Fruit fly (Drosophila melanogaster) whole organism, embryonic: ENCODE measurements around the gene Rpn9.

ENCODE experiments used
- ATbp ChIP-seq: fragments of 200-800 bp; sonication (Bioruptor generic); optimal IDR thresholded peaks from 2 replicates; lab custom pipeline; 2017; ENCODE audit warnings: missing biosample characterization, mild to moderate bottlenecking, missing genetic modification characterization, missing genetic modification reagents
- Atf3 ChIP-seq: fragments of 200-800 bp; sonication (Bioruptor generic); optimal IDR thresholded peaks from 3 replicates; lab custom pipeline; 2016; ENCODE audit warnings: missing biosample characterization, missing genetic modification characterization
- BEAF-32 ChIP-seq: fragments of 200-800 bp; sonication (Bioruptor generic); optimal IDR thresholded peaks from 3 replicates; lab custom pipeline; 2017; ENCODE audit warnings: missing biosample characterization, missing genetic modification characterization, mild to moderate bottlenecking, moderate library complexity, missing genetic modification reagents
- BtbVII ChIP-seq: fragments of 200-800 bp; sonication (Bioruptor generic); optimal IDR thresholded peaks from 3 replicates; lab custom pipeline; 2017; ENCODE audit warnings: missing biosample characterization, mild to moderate bottlenecking, missing genetic modification characterization
- CG10321 ChIP-seq: fragments of 200-800 bp; sonication (Bioruptor generic); IDR thresholded peaks from 2 replicates; pipeline ENCODE4 v1.3.6; 2022; ENCODE audit warnings: missing biosample characterization, missing genetic modification characterization
- CG12155 ChIP-seq: fragments of 200-800 bp; sonication (Bioruptor generic); optimal IDR thresholded peaks from 3 replicates; lab custom pipeline; 2016; ENCODE audit warnings: missing biosample characterization, missing genetic modification characterization
- CG1233 ChIP-seq: fragments of 200-800 bp; sonication (Bioruptor generic); optimal IDR thresholded peaks from 4 replicates; lab custom pipeline; 2018; ENCODE audit warnings: missing biosample characterization, mild to moderate bottlenecking, missing genetic modification characterization
- CG12769 ChIP-seq: fragments of 200-800 bp; sonication (Bioruptor generic); optimal IDR thresholded peaks from 2 replicates; lab custom pipeline; 2019; ENCODE audit warnings: missing biosample characterization, mild to moderate bottlenecking, missing genetic modification characterization, moderate library complexity
- CG13296 ChIP-seq: fragments of 200-800 bp; sonication (Bioruptor generic); optimal IDR thresholded peaks from 3 replicates; lab custom pipeline; 2018; ENCODE audit warnings: missing biosample characterization, mild to moderate bottlenecking, missing genetic modification characterization
- CG13775 ChIP-seq: fragments of 200-800 bp; sonication (Bioruptor generic); optimal IDR thresholded peaks from 3 replicates; lab custom pipeline; 2017; ENCODE audit warnings: missing biosample characterization, mild to moderate bottlenecking, missing genetic modification characterization
- CG15073 ChIP-seq: fragments of 200-800 bp; sonication (Bioruptor generic); optimal IDR thresholded peaks from 2 replicates; lab custom pipeline; 2016; ENCODE audit warnings: missing biosample characterization, missing genetic modification characterization
- CG15479 ChIP-seq: fragments of 200-800 bp; sonication (Bioruptor generic); optimal IDR thresholded peaks from 3 replicates; lab custom pipeline; 2019; ENCODE audit warnings: missing biosample characterization, mild to moderate bottlenecking, missing genetic modification characterization, moderate library complexity
- CG2120 ChIP-seq: fragments of 200-800 bp; sonication (Bioruptor generic); optimal IDR thresholded peaks from 3 replicates; lab custom pipeline; 2016; ENCODE audit warnings: missing biosample characterization, missing genetic modification characterization
- CG31441 ChIP-seq: fragments of 200-800 bp; sonication (Bioruptor generic); IDR thresholded peaks from 2 replicates; pipeline ENCODE4 v1.3.6; 2022; ENCODE audit warnings: missing biosample characterization, missing genetic modification characterization
- CG32767 ChIP-seq: fragments of 200-800 bp; sonication (Bioruptor generic); IDR thresholded peaks from 2 replicates; pipeline ENCODE4 v1.3.6; 2022; ENCODE audit warnings: missing biosample characterization, missing genetic modification characterization
- CG3847 ChIP-seq: fragments of 200-800 bp; sonication (Bioruptor generic); IDR thresholded peaks from 2 replicates; pipeline ENCODE4 v1.3.6; 2022; ENCODE audit warnings: missing biosample characterization, missing genetic modification characterization
- CG43689 ChIP-seq: fragments of 200-800 bp; sonication (Bioruptor generic); IDR thresholded peaks from 2 replicates; pipeline ENCODE4 v1.3.6; 2022; ENCODE audit warnings: missing biosample characterization, missing genetic modification characterization
- CG4424 ChIP-seq: fragments of 200-800 bp; sonication (Bioruptor generic); optimal IDR thresholded peaks from 3 replicates; lab custom pipeline; 2016; ENCODE audit warnings: missing biosample characterization, missing genetic modification characterization
- CG6175 ChIP-seq: fragments of 200-800 bp; sonication (Bioruptor generic); IDR thresholded peaks from 3 replicates; pipeline ENCODE4 v1.3.6; 2022; ENCODE audit warnings: missing biosample characterization, missing genetic modification characterization
- CG6854 ChIP-seq: fragments of 200-800 bp; sonication (Bioruptor generic); optimal IDR thresholded peaks from 3 replicates; lab custom pipeline; 2017; ENCODE audit warnings: missing biosample characterization, mild to moderate bottlenecking, missing genetic modification characterization
- CG7786 ChIP-seq: fragments of 200-800 bp; sonication (Bioruptor generic); optimal IDR thresholded peaks from 2 replicates; lab custom pipeline; 2016; ENCODE audit warnings: missing biosample characterization, missing genetic modification characterization
- Doc2 ChIP-seq: fragments of 200-800 bp; sonication (Bioruptor generic); IDR thresholded peaks from 2 replicates; pipeline ENCODE4 v1.3.6; 2022; ENCODE audit warnings: missing biosample characterization, missing genetic modification characterization
- Dp ChIP-seq: fragments of 200-800 bp; sonication (Bioruptor generic); optimal IDR thresholded peaks from 2 replicates; lab custom pipeline; 2018; ENCODE audit warnings: missing biosample characterization, mild to moderate bottlenecking, missing genetic modification characterization, moderate library complexity
- Hr78 ChIP-seq, 2 experiments: fragments of 200-800 bp in 1 of 2; fragments of >200 bp in 1 of 2; sonication (Bioruptor generic) in 1 of 2; optimal IDR thresholded peaks; 2 replicates each; lab custom pipeline; 2017 to 2019; ENCODE audit warnings: missing biosample characterization in 2 of 2, missing genetic modification characterization in 2 of 2, mild to moderate bottlenecking in 1 of 2, moderate library complexity in 1 of 2
- Nf-YA ChIP-seq: fragments of 200-800 bp; sonication (Bioruptor generic); IDR thresholded peaks from 2 replicates; pipeline ENCODE4 v1.3.6; 2022; ENCODE audit warnings: missing biosample characterization, missing genetic modification characterization
- Sox102F ChIP-seq: fragments of 200-800 bp; sonication (Bioruptor generic); optimal IDR thresholded peaks from 2 replicates; lab custom pipeline; 2018; ENCODE audit warnings: missing biosample characterization, mild to moderate bottlenecking, missing genetic modification characterization, moderate library complexity
- Sry-β ChIP-seq: fragments of 200-800 bp; sonication (Bioruptor generic); optimal IDR thresholded peaks from 2 replicates; lab custom pipeline; 2018; ENCODE audit warnings: missing biosample characterization, mild to moderate bottlenecking, missing genetic modification characterization, moderate library complexity
- Ssrp ChIP-seq: fragments of 200-800 bp; sonication (Bioruptor generic); optimal IDR thresholded peaks from 2 replicates; lab custom pipeline; 2018; ENCODE audit warnings: missing biosample characterization, mild to moderate bottlenecking, missing genetic modification characterization, moderate library complexity
- TFAM ChIP-seq: fragments of 200-800 bp; sonication (Bioruptor generic); optimal IDR thresholded peaks from 2 replicates; lab custom pipeline; 2017; ENCODE audit warnings: missing biosample characterization, missing genetic modification characterization, inconsistent platforms
- Trl ChIP-seq, 3 experiments: fragments of >200 bp in 2 of 3; fragments of 200-800 bp in 1 of 3; sonication (Bioruptor generic) in 1 of 3; optimal IDR thresholded peaks; 2 replicates in 1 of 3; 3 replicates in 2 of 3; lab custom pipeline; 2016 to 2017; ENCODE audit warnings: missing biosample characterization in 1 of 3, missing genetic modification characterization in 1 of 3
- ab ChIP-seq: fragments of 200-800 bp; sonication (Bioruptor generic); optimal IDR thresholded peaks from 2 replicates; lab custom pipeline; 2016; ENCODE audit warnings: missing biosample characterization, missing genetic modification characterization
- az2 ChIP-seq: fragments of 200-800 bp; sonication (Bioruptor generic); optimal IDR thresholded peaks from 3 replicates; lab custom pipeline; 2016; ENCODE audit warnings: missing biosample characterization, missing genetic modification characterization
- br ChIP-seq: fragments of >200 bp; optimal IDR thresholded peaks from 2 replicates; lab custom pipeline; 2017
- bsh ChIP-seq, 2 experiments: fragments of 200-800 bp; sonication (Bioruptor generic); optimal IDR thresholded peaks; 2 replicates each; lab custom pipeline; 2017 to 2018; ENCODE audit warnings: mild to moderate bottlenecking in 2 of 2, missing biosample characterization in 2 of 2, missing genetic modification characterization in 2 of 2, moderate library complexity in 1 of 2
- cg ChIP-seq: fragments of 200-800 bp; sonication (Bioruptor generic); optimal IDR thresholded peaks from 3 replicates; lab custom pipeline; 2019; ENCODE audit warnings: missing biosample characterization, mild to moderate bottlenecking, missing genetic modification characterization, moderate library complexity
- corto ChIP-seq: fragments of 200-800 bp; sonication (Bioruptor generic); optimal IDR thresholded peaks from 2 replicates; lab custom pipeline; 2016; ENCODE audit warnings: missing biosample characterization, mild to moderate bottlenecking, missing genetic modification characterization, moderate library complexity
- fd64A ChIP-seq: fragments of 200-800 bp; sonication (Bioruptor generic); optimal IDR thresholded peaks from 3 replicates; lab custom pipeline; 2018; ENCODE audit warnings: missing biosample characterization, mild to moderate bottlenecking, missing genetic modification characterization
- gsb-n ChIP-seq: fragments of 200-800 bp; sonication (Bioruptor generic); optimal IDR thresholded peaks from 3 replicates; lab custom pipeline; 2018; ENCODE audit warnings: missing biosample characterization, mild to moderate bottlenecking, missing genetic modification characterization
- hb ChIP-seq: fragments of 200-800 bp; sonication (Bioruptor generic); IDR thresholded peaks from 3 replicates; pipeline ENCODE4 v1.3.6; 2022; ENCODE audit warnings: missing biosample characterization, missing genetic modification characterization; ENCODE audit not compliant: partially characterized antibody
- klu ChIP-seq: fragments of 200-800 bp; sonication (Bioruptor generic); IDR thresholded peaks from 2 replicates; pipeline ENCODE4 v1.3.6; 2022; ENCODE audit warnings: missing biosample characterization, missing genetic modification characterization
- oc ChIP-seq: fragments of 200-800 bp; sonication (Bioruptor generic); optimal IDR thresholded peaks from 2 replicates; lab custom pipeline; 2018; ENCODE audit warnings: missing biosample characterization, mild to moderate bottlenecking, missing genetic modification characterization, moderate library complexity
- otp ChIP-seq: fragments of 200-800 bp; sonication (Bioruptor generic); IDR thresholded peaks from 3 replicates; pipeline ENCODE4, ENCODE4 v1.3.6; 2022; ENCODE audit warnings: missing biosample characterization, missing genetic modification characterization
- pb ChIP-seq: fragments of 200-800 bp; sonication (Bioruptor generic); optimal IDR thresholded peaks from 3 replicates; lab custom pipeline; 2016; ENCODE audit warnings: missing biosample characterization, missing genetic modification characterization
- pfk ChIP-seq: fragments of 200-800 bp; sonication (Bioruptor generic); optimal IDR thresholded peaks from 2 replicates; lab custom pipeline; 2018; ENCODE audit warnings: missing biosample characterization, mild to moderate bottlenecking, missing genetic modification characterization, moderate library complexity
- pros ChIP-seq: fragments of 200-800 bp; sonication (Bioruptor generic); optimal IDR thresholded peaks from 3 replicates; lab custom pipeline; 2019; ENCODE audit warnings: missing biosample characterization, mild to moderate bottlenecking, missing genetic modification characterization, moderate library complexity
- tx ChIP-seq: fragments of 200-800 bp; sonication (Bioruptor generic); optimal IDR thresholded peaks from 2 replicates; lab custom pipeline; 2016; ENCODE audit warnings: missing biosample characterization, missing genetic modification characterization
- zfh2 ChIP-seq: fragments of 200-800 bp; sonication (Bioruptor generic); optimal IDR thresholded peaks from 2 replicates; lab custom pipeline; 2016; ENCODE audit warnings: missing biosample characterization, missing genetic modification characterization

The Rpn9 gene

dm6 chr3R:23782456-23783402, 49.5 kb upstream of the Rpn9 start (continued):
- TF ChIP-seq CG13296 (peak; percentile 76), CG43689 (GFP tag; lab: Robert Waterston, UW) (peak; percentile 65), CG6854 (peak; percentile 43), oc (tag; lab: Kevin White, UChicago) (peak; percentile 97), gsb-n (tag; lab: Kevin White, UChicago) (peak; percentile 95), CG4424 (peak; percentile 92), bsh (GFP tag; optimal IDR thresholded peaks at IDR 0.05; lab: Kevin White, UChicago) (peak; percentile 88 to 97), CG3847 (GFP tag; lab: Robert Waterston, UW) (peak; percentile 50; the same call in 1 of the 2 replicates), CG12769 (tag; lab: Kevin White, UChicago) (peak; percentile 82), tx (peak; percentile 72), Doc2 (no peak), br (lab: Kevin White, UChicago) (no peak), Sox102F (GFP tag; lab: Kevin White, UChicago) (peak; percentile 94), zfh2 (GFP tag; lab: Kevin White, UChicago) (no peak), cg (GFP tag; lab: Kevin White, UChicago) (peak; percentile 36), Ssrp (tag; lab: Kevin White, UChicago) (peak; percentile 94), CG12155 (GFP tag; lab: Kevin White, UChicago) (peak; percentile 72), Atf3 (GFP tag; lab: Kevin White, UChicago) (peak; percentile 86), hb (GFP tag; lab: Robert Waterston, UW) (no peak), CG15479 (GFP tag; lab: Kevin White, UChicago) (peak; percentile 96), CG1233 (GFP tag; lab: Kevin White, UChicago) (peak; percentile 85), pfk (GFP tag; lab: Kevin White, UChicago) (peak; percentile 91), Dp (no peak), TFAM (GFP tag; lab: Kevin White, UChicago) (peak; percentile 61), CG2120 (peak; percentile 23), CG7786 (peak; percentile 61), pb (GFP tag; lab: Kevin White, UChicago) (peak; percentile 76), klu (GFP tag; lab: Robert Waterston, UW) (peak; percentile 55), Sry-β (peak; percentile 71), ATbp (GFP tag; lab: Kevin White, UChicago) (peak; percentile 89), pros (GFP tag; lab: Kevin White, UChicago) (peak; percentile 63), Hr78 (GFP tag; optimal IDR thresholded peaks at IDR 0.05; lab: Kevin White, UChicago) (peak in 1 of 2 experiments; percentile 97), corto (GFP tag; lab: Kevin White, UChicago) (peak; percentile 85), ab (peak; percentile 83), az2 (GFP tag; lab: Kevin White, UChicago) (peak; percentile 95), Nf-YA (GFP tag; lab: Robert Waterston, UW) (peak; percentile 62), CG13775 (GFP tag; lab: Kevin White, UChicago) (peak; percentile 88), CG10321 (GFP tag; lab: Robert Waterston, UW) (no peak), otp (peak; percentile 77), CG6175 (peak; percentile 28; the same call in 1 of the 3 replicates), CG15073 (GFP tag; lab: Kevin White, UChicago) (peak; percentile 71), CG31441 (peak; percentile 94), CG32767 (peak; percentile 66; the same call in 1 of the 2 replicates), Trl (optimal IDR thresholded peaks at IDR 0.05; lab: Kevin White, UChicago) (peak; percentile 44 to 72), Trl (GFP tag; optimal IDR thresholded peaks at IDR 0.05; lab: Kevin White, UChicago) (peak; percentile 66), BtbVII (GFP tag; lab: Kevin White, UChicago) (peak; percentile 79), fd64A (GFP tag; lab: Kevin White, UChicago) (peak; percentile 55), BEAF-32 (GFP tag; lab: Kevin White, UChicago) (no peak)
